Worm (Caenorhabditis elegans): ENCODE results near the gene rep-1.

The rep-1 gene

ce11 chrIII:1607659-1608058 is 37.6 kb downstream of the rep-1 start:
- peak; percentile 5 for TF ChIP-seq ceh-48 (tag; optimal IDR thresholded peaks at IDR 0.05)
- no peak for TF ChIP-seq C08G9.2 (tag; optimal IDR thresholded peaks at IDR 0.05)
- TF ChIP-seq ref-2 (tag; optimal IDR thresholded peaks at IDR 0.05), result no peak

ce11 chrIII:1610938-1611337 is 40.8 kb downstream of the rep-1 start:
- no peak for TF ChIP-seq ahr-1 (tag; optimal IDR thresholded peaks at IDR 0.05)
- no peak for TF ChIP-seq ceh-24 (tag; optimal IDR thresholded peaks at IDR 0.05)
- TF ChIP-seq ceh-48 (tag; optimal IDR thresholded peaks at IDR 0.05), result peak; percentile 28
- TF ChIP-seq npax-4 (tag; optimal IDR thresholded peaks at IDR 0.05), result no peak
- TF ChIP-seq eyg-1 (tag; optimal IDR thresholded peaks at IDR 0.05), result no peak
- TF ChIP-seq sdc-2 (tag; optimal IDR thresholded peaks at IDR 0.05), result no peak

ce11 chrIII:1612974-1613568 is 43.0 kb downstream of the rep-1 start:
- TF ChIP-seq pag-3 (tag; optimal IDR thresholded peaks at IDR 0.05; ENCODE audit: borderline replicate concordance) (no peak), hlh-13 (GFP tag; optimal IDR thresholded peaks at IDR 0.05) (no peak), rnt-1 (tag; optimal IDR thresholded peaks at IDR 0.05) (no peak), ceh-14 (tag; optimal IDR thresholded peaks at IDR 0.05) (no peak), nhr-11 (tag; optimal IDR thresholded peaks at IDR 0.05) (no peak), nhr-232 (tag; optimal IDR thresholded peaks at IDR 0.05) (no peak)

- TF ChIP-seq rnt-1 (tag; optimal IDR thresholded peaks at IDR 0.05) (no peak), nhr-11 (tag; optimal IDR thresholded peaks at IDR 0.05) (no peak), sox-4 (tag; optimal IDR thresholded peaks at IDR 0.05) (no peak), pha-2 (tag; optimal IDR thresholded peaks at IDR 0.05) (no peak), ceh-6 (GFP tag; optimal IDR thresholded peaks at IDR 0.05) (no peak), F13H6.1 (tag; optimal IDR thresholded peaks at IDR 0.05) (no peak), hlh-15 (tag; optimal IDR thresholded peaks at IDR 0.05) (no peak), unc-86 (tag; optimal IDR thresholded peaks at IDR 0.05) (no peak), ceh-18 (tag; optimal IDR thresholded peaks at IDR 0.05) (no peak), tbx-2 (tag; optimal IDR thresholded peaks at IDR 0.05) (no peak), gmeb-2 (tag; optimal IDR thresholded peaks at IDR 0.05) (no peak), K02D7.2 (tag; optimal IDR thresholded peaks at IDR 0.05) (no peak), eyg-1 (tag; optimal IDR thresholded peaks at IDR 0.05) (no peak), ttx-3 (tag; optimal IDR thresholded peaks at IDR 0.05) (no peak), ceh-48 (tag; optimal IDR thresholded peaks at IDR 0.05) (no peak), ceh-45 (GFP tag; IDR thresholded peaks at IDR 0.05) (no peak), tbx-7 (tag; optimal IDR thresholded peaks at IDR 0.05) (no peak), ceh-24 (tag; optimal IDR thresholded peaks at IDR 0.05) (no peak), zip-5 (tag; optimal IDR thresholded peaks at IDR 0.05) (no peak)
Observed at ce11 chrIII:1613933-1614332, 43.8 kb downstream of the rep-1 start, which contains the start of gene Y22D7AL.9. TSS of gene Y22D7AL.9 (minus strand) at chrIII:1614033.

- TF ChIP-seq gmeb-2 (tag; optimal IDR thresholded peaks at IDR 0.05), result no peak
- no peak for TF ChIP-seq C38D4.7 (GFP tag; optimal IDR thresholded peaks at IDR 0.05)
- TF ChIP-seq tbx-7 (tag; optimal IDR thresholded peaks at IDR 0.05), result no peak
- TF ChIP-seq sox-4 (tag; optimal IDR thresholded peaks at IDR 0.05), result no peak
Observed at ce11 chrIII:1614412-1614811, 44.3 kb downstream of the rep-1 start.

DNA sequence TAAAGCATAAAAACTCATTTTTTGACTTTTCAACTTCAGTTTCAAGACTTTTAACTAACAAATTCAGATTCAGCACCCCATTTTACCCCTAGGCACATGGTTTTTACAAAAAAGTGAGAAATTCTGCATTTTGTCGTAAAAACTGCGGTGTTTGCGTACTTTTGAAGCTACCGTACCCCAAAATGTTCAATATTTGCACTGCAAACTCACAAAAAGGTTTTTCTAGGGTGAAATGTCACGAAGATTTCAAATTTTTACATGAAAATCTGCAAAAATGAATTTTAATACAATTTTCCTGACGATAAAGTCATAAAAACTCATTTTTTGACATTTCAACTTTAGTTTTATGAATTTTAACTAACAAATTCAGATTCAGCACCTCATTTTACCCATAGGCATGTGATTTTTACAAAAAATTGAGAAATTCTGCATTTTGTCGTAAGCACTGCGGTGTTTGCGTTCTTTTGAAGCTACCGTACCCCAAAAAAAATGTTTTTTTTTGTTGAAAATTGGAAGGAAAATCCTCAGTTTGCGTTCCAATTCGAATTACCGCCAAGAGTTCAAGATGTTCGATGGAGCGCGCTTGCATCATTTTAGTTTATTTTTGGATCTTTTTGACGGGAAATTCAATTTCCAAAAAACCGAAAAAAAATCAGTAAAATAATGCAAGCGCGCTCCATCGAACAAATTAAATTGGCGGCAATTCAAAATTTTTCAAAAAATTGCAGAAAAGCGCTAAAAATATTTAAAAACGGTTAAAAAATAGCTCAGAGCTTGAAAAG is 46.3 kb downstream of the rep-1 start:
- TF ChIP-seq gmeb-2 (tag; optimal IDR thresholded peaks at IDR 0.05) (peak; percentile 28), madf-2 (tag; optimal IDR thresholded peaks at IDR 0.05) (no peak), ceh-9 (tag; optimal IDR thresholded peaks at IDR 0.05) (no peak)

Data from whole organism, late embryonic.